Worm (Caenorhabditis elegans) whole organism, L1 larva: ENCODE results near the gene kin-19.

ENCODE experiments used
- C04F5.9 ChIP-seq: sonication (generic microtip); optimal IDR thresholded peaks from 2 replicates; lab custom pipeline; 2016; ENCODE audit warnings: missing genetic modification characterization, missing compliant biosample characterization
- C16A3.4 ChIP-seq: fragments of 150-350 bp; optimal IDR thresholded peaks from 2 replicates; lab custom pipeline; 2014; ENCODE audit warnings: missing biosample characterization, missing genetic modification characterization
- C34B4.2 ChIP-seq: sonication (generic microtip); optimal IDR thresholded peaks from 2 replicates; lab custom pipeline; 2017; ENCODE audit warnings: mild to moderate bottlenecking, missing genetic modification characterization, missing compliant biosample characterization
- F16B12.6 ChIP-seq: fragments of 150-350 bp; optimal IDR thresholded peaks from 2 replicates; lab custom pipeline; 2014; ENCODE audit warnings: missing biosample characterization, missing genetic modification characterization
- alr-1 ChIP-seq: fragments of 200-800 bp; sonication (Bioruptor generic); optimal IDR thresholded peaks from 2 replicates; lab custom pipeline; 2018; ENCODE audit warnings: borderline replicate concordance, mild to moderate bottlenecking, missing genetic modification characterization, missing compliant biosample characterization
- aly-2 ChIP-seq: fragments of 150-350 bp; optimal IDR thresholded peaks from 2 replicates; lab custom pipeline; 2014; ENCODE audit warnings: missing biosample characterization, missing genetic modification characterization
- ama-1 ChIP-seq: fragments of 150-350 bp; optimal IDR thresholded peaks from 2 replicates; lab custom pipeline; 2014
- blmp-1 ChIP-seq: fragments of 150-350 bp; optimal IDR thresholded peaks from 2 replicates; lab custom pipeline; 2014; ENCODE audit warnings: missing biosample characterization, missing genetic modification characterization
- ceh-82 ChIP-seq, 3 experiments: fragments of 150-350 bp in 1 of 3; sonication (generic microtip) in 2 of 3; optimal IDR thresholded peaks; 2 replicates each; lab custom pipeline; 2014 to 2017; ENCODE audit warnings: missing biosample characterization in 3 of 3, missing genetic modification characterization in 3 of 3
- ceh-88 ChIP-seq: fragments of 200-800 bp; sonication (Bioruptor generic); IDR thresholded peaks from 2 replicates; pipeline ENCODE4 v1.3.6; 2022; ENCODE audit warnings: missing genetic modification characterization, missing compliant biosample characterization
- dpl-1 ChIP-seq, 3 experiments: fragments of 150-350 bp in 2 of 3; sonication (generic microtip) in 1 of 3; optimal IDR thresholded peaks; 2 replicates each; lab custom pipeline; 2014 to 2017; ENCODE audit warnings: missing biosample characterization in 3 of 3, missing genetic modification characterization in 3 of 3, missing genetic modification reagents in 3 of 3
- efl-1 ChIP-seq, 4 experiments: fragments of 150-350 bp; optimal IDR thresholded peaks in 3 of 4; peaks in 1 of 4; 1 replicate in 1 of 4; 2 replicates in 3 of 4; lab custom pipeline; 2014; ENCODE audit warnings: missing biosample characterization in 2 of 4, missing genetic modification characterization in 2 of 4, missing genetic modification reagents in 2 of 4
- efl-3 ChIP-seq: fragments of 200-800 bp; sonication (Bioruptor generic); optimal IDR thresholded peaks from 2 replicates; lab custom pipeline; 2018; ENCODE audit warnings: mild to moderate bottlenecking, missing genetic modification characterization, missing compliant biosample characterization
- egl-13 ChIP-seq: sonication (generic microtip); optimal IDR thresholded peaks from 2 replicates; lab custom pipeline; 2016; ENCODE audit warnings: missing genotype, missing genetic modification reagents, missing genetic modification characterization, missing compliant biosample characterization
- egl-27 ChIP-seq, 2 experiments: fragments of 150-350 bp in 1 of 2; sonication (generic microtip); optimal IDR thresholded peaks; 3 replicates each; lab custom pipeline; 2017 to 2018; ENCODE audit warnings: missing biosample characterization in 2 of 2, missing genetic modification characterization in 2 of 2, missing genetic modification reagents in 2 of 2
- elt-3 ChIP-seq, 6 experiments: fragments of 150-350 bp in 1 of 6; sonication (generic microtip); optimal IDR thresholded peaks; 2 replicates each; lab custom pipeline; 2017 to 2018; ENCODE audit warnings: missing biosample characterization in 6 of 6, missing genetic modification characterization in 6 of 6, inconsistent platforms in 1 of 6
- ets-5 ChIP-seq: fragments of 200-800 bp; sonication (Bioruptor generic); IDR thresholded peaks from 2 replicates; pipeline ENCODE4 v1.3.6; 2022; ENCODE audit warnings: missing genetic modification characterization, missing compliant biosample characterization
- fkh-10 ChIP-seq: sonication (generic microtip); optimal IDR thresholded peaks from 2 replicates; lab custom pipeline; 2017; ENCODE audit warnings: missing biosample characterization, missing genetic modification reagents, missing genetic modification characterization
- fkh-4 ChIP-seq: sonication (generic microtip); optimal IDR thresholded peaks from 2 replicates; lab custom pipeline; 2016; ENCODE audit warnings: missing compliant biosample characterization, missing genetic modification characterization, borderline replicate concordance
- grh-1 ChIP-seq: fragments of 200-800 bp; sonication (Bioruptor generic); IDR thresholded peaks from 2 replicates; pipeline ENCODE4 v1.3.6; 2022; ENCODE audit warnings: missing genetic modification reagents, missing genetic modification characterization, missing compliant biosample characterization
- hlh-4 ChIP-seq: sonication (generic microtip); optimal IDR thresholded peaks from 2 replicates; lab custom pipeline; 2016; ENCODE audit warnings: mild to moderate bottlenecking, missing genetic modification characterization, missing compliant biosample characterization
- hpl-2 ChIP-seq: fragments of 150-350 bp; optimal IDR thresholded peaks from 2 replicates; lab custom pipeline; 2014; ENCODE audit warnings: missing biosample characterization, missing genetic modification reagents, missing genetic modification characterization
- isw-1 ChIP-seq: fragments of 200-800 bp; sonication (Bioruptor generic); IDR thresholded peaks from 2 replicates; pipeline ENCODE4 v1.3.6; 2022; ENCODE audit warnings: missing genetic modification characterization, missing compliant biosample characterization
- lin-14 ChIP-seq: fragments of 200-800 bp; sonication (Bioruptor generic); optimal IDR thresholded peaks from 2 replicates; lab custom pipeline; 2018; ENCODE audit warnings: mild to moderate bottlenecking, missing genetic modification characterization, moderate library complexity, missing compliant biosample characterization
- lin-35 ChIP-seq, 2 experiments: fragments of 150-350 bp; optimal IDR thresholded peaks; 2 replicates each; lab custom pipeline; 2014; ENCODE audit warnings: missing biosample characterization in 2 of 2, missing genetic modification characterization in 2 of 2, missing genetic modification reagents in 2 of 2
- lin-39 ChIP-seq: fragments of 150-350 bp; optimal IDR thresholded peaks from 2 replicates; lab custom pipeline; 2014; ENCODE audit warnings: missing biosample characterization, missing genetic modification reagents, missing genetic modification characterization
- lsy-2 ChIP-seq, 2 experiments: fragments of 150-350 bp; optimal IDR thresholded peaks; 2 replicates each; lab custom pipeline; 2014; ENCODE audit warnings: missing biosample characterization in 2 of 2, missing genetic modification characterization in 2 of 2
- mab-9 ChIP-seq: fragments of 200-800 bp; sonication (Bioruptor generic); IDR thresholded peaks from 2 replicates; pipeline ENCODE4 v1.3.6; 2022; ENCODE audit warnings: missing genetic modification reagents, missing genetic modification characterization, missing compliant biosample characterization
- mef-2 ChIP-seq: fragments of 150-350 bp; optimal IDR thresholded peaks from 2 replicates; lab custom pipeline; 2014; ENCODE audit warnings: missing biosample characterization, missing genetic modification characterization
- mep-1 ChIP-seq: fragments of 150-350 bp; optimal IDR thresholded peaks from 2 replicates; lab custom pipeline; 2014; ENCODE audit warnings: missing biosample characterization, missing genetic modification characterization
- nhr-11 ChIP-seq: fragments of 150-350 bp; optimal IDR thresholded peaks from 2 replicates; lab custom pipeline; 2014; ENCODE audit warnings: missing biosample characterization, missing genetic modification characterization
- nhr-20 ChIP-seq: sonication (generic microtip); optimal IDR thresholded peaks from 2 replicates; lab custom pipeline; 2016; ENCODE audit warnings: mild to moderate bottlenecking, missing genetic modification characterization, missing compliant biosample characterization
- nhr-237 ChIP-seq: fragments of 150-350 bp; optimal IDR thresholded peaks from 2 replicates; lab custom pipeline; 2014; ENCODE audit warnings: missing biosample characterization, missing genetic modification characterization
- nhr-28 ChIP-seq: fragments of 150-350 bp; optimal IDR thresholded peaks from 2 replicates; lab custom pipeline; 2014; ENCODE audit warnings: missing biosample characterization, missing genetic modification characterization
- nhr-77 ChIP-seq: fragments of 150-350 bp; optimal IDR thresholded peaks from 2 replicates; lab custom pipeline; 2014; ENCODE audit warnings: missing biosample characterization, missing genetic modification characterization
- nhr-85 ChIP-seq: sonication (generic microtip); peaks from one replicate; lab custom pipeline; 2016; ENCODE audit warnings: missing genetic modification characterization, inconsistent platforms, missing compliant biosample characterization
- pax-3 ChIP-seq: fragments of 200-800 bp; sonication (Bioruptor generic); optimal IDR thresholded peaks from 2 replicates; lab custom pipeline; 2018; ENCODE audit warnings: mild to moderate bottlenecking, missing genetic modification characterization, moderate library complexity, missing compliant biosample characterization
- skn-1 ChIP-seq: fragments of 150-350 bp; optimal IDR thresholded peaks from 2 replicates; lab custom pipeline; 2014; ENCODE audit warnings: missing biosample characterization, missing genetic modification characterization
- sox-4 ChIP-seq: sonication (generic microtip); optimal IDR thresholded peaks from 2 replicates; lab custom pipeline; 2016; ENCODE audit warnings: missing genetic modification characterization, missing compliant biosample characterization
- sptf-1 ChIP-seq: fragments of 150-350 bp; optimal IDR thresholded peaks from 2 replicates; lab custom pipeline; 2014; ENCODE audit warnings: missing biosample characterization, missing genetic modification characterization
- sup-37 ChIP-seq: fragments of 200-800 bp; sonication (Bioruptor generic); optimal IDR thresholded peaks from 2 replicates; lab custom pipeline; 2018; ENCODE audit warnings: mild to moderate bottlenecking, missing genetic modification characterization, missing compliant biosample characterization
- tbx-2 ChIP-seq: sonication (generic microtip); optimal IDR thresholded peaks from 2 replicates; lab custom pipeline; 2016; ENCODE audit warnings: missing genetic modification characterization, missing compliant biosample characterization
- unc-130 ChIP-seq: fragments of 150-350 bp; optimal IDR thresholded peaks from 2 replicates; lab custom pipeline; 2017; ENCODE audit warnings: missing biosample characterization, missing genetic modification characterization, inconsistent platforms
- unc-30 ChIP-seq: sonication (generic microtip); optimal IDR thresholded peaks from 2 replicates; lab custom pipeline; 2017; ENCODE audit warnings: missing biosample characterization, missing genetic modification characterization
- unc-62 ChIP-seq: fragments of 150-350 bp; optimal IDR thresholded peaks from 2 replicates; lab custom pipeline; 2014; ENCODE audit warnings: missing biosample characterization, missing genetic modification reagents, missing genetic modification characterization
- unc-98 ChIP-seq: fragments of 200-800 bp; sonication (Bioruptor generic); IDR thresholded peaks from 2 replicates; pipeline ENCODE4 v1.3.6; 2022; ENCODE audit warnings: missing genetic modification characterization, missing compliant biosample characterization
- vab-15 ChIP-seq: sonication (generic microtip); optimal IDR thresholded peaks from 2 replicates; lab custom pipeline; 2017; ENCODE audit warnings: missing genotype, mild to moderate bottlenecking, missing genetic modification characterization, missing compliant biosample characterization
- xbp-1 ChIP-seq: sonication (generic microtip); optimal IDR thresholded peaks from 2 replicates; lab custom pipeline; 2016; ENCODE audit warnings: missing genetic modification characterization, missing compliant biosample characterization
- zip-4 ChIP-seq: fragments of 200-800 bp; sonication (Bioruptor generic); optimal IDR thresholded peaks from 2 replicates; lab custom pipeline; 2018; ENCODE audit warnings: mild to moderate bottlenecking, missing genetic modification characterization, moderate library complexity, missing compliant biosample characterization
- ztf-4 ChIP-seq: fragments of 150-350 bp; optimal IDR thresholded peaks from 2 replicates; lab custom pipeline; 2014; ENCODE audit warnings: missing biosample characterization, missing genetic modification characterization

The kin-19 gene

DNA sequence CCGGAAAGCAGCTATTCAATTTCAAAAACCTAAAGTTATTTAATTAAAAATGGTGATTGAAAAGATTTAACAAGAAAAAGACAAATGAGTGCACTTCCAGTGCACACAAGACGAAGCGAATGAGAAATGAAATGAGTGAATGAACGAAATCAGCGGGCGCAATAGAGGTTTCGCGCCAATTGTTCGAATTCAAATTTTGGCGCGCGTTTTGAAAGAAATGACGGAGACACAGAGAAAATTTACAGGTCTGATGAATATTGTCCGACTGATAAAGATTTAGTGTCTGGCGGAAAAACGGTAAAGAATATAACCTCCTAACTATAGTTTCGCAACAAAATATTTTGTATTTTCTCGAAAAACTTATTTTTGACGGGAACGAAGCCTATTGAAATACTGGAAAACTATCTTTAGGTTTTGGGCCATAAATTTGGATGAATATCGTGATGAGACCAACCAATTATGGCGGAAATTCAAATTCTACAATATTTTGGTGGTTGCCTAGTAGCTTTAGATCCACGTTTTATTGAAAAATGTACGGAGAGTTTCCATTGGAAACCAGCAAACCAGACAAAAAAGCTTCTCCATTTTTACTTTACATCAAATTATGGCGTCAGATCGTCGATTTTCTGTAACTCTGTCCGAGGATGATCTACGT is 9.1 kb upstream of the kin-19 start, which contains the start of gene C03C10.7:
Gene C03C10.7 (plus strand): TSS at position 605 of the 655 bp plus-strand sequence.
- TF ChIP-seq unc-62 (GFP tag; lab: Kevin White, UChicago) (no peak), efl-1 (optimal IDR thresholded peaks at IDR 0.05; lab: Kevin White, UChicago) (peak in 1 of 2 experiments; percentile 53), efl-1 (GFP tag; optimal IDR thresholded peaks at IDR 0.05 in 1 of 2; lab: Kevin White, UChicago) (peak; percentile 68 to 96), alr-1 (no peak), zip-4 (GFP tag; lab: Kevin White, UChicago) (no peak), blmp-1 (tag; lab: Kevin White, UChicago) (peak; percentile 8), xbp-1 (tag; lab: Kevin White, UChicago) (no peak), mef-2 (tag; lab: Kevin White, UChicago) (no peak), efl-3 (no peak), mab-9 (GFP tag; lab: Robert Waterston, UW) (no peak), sptf-1 (tag; lab: Kevin White, UChicago) (no peak), nhr-11 (tag; lab: Kevin White, UChicago) (no peak), nhr-28 (no peak), grh-1 (GFP tag; lab: Robert Waterston, UW) (no peak), lin-35 (GFP tag; optimal IDR thresholded peaks at IDR 0.05; lab: Kevin White, UChicago) (peak; percentile 11 to 42), lsy-2 (tag; optimal IDR thresholded peaks at IDR 0.05; lab: Kevin White, UChicago) (no peak), unc-30 (tag; lab: Kevin White, UChicago) (no peak), C16A3.4 (tag; lab: Kevin White, UChicago) (no peak), nhr-85 (no peak), elt-3 (tag; optimal IDR thresholded peaks at IDR 0.05; lab: Kevin White, UChicago) (peak in 1 of 6 experiments; percentile 4), ceh-82 (tag; optimal IDR thresholded peaks at IDR 0.05; lab: Kevin White, UChicago) (no peak), dpl-1 (GFP tag; optimal IDR thresholded peaks at IDR 0.05; lab: Kevin White, UChicago) (peak; percentile 64 to 72 (median 65))

DNA sequence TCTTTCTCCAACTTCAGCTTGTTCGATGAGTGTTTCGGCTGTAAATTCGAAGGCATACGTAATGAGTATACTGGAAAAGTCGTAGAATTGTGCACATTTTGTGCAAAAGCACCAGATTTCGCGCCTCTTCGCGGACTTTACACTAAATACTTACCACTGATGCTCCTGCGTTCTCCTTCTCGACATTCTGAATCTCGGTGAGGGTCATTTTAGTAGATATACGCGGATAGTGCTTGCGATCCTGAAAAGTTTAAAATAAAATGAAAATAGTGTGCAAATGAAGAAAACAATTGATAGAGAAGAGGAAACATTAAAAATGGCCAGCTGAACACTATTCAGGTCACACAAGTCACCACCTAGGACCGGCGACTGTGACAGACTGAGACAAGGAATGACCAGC is 8.2 kb upstream of the kin-19 start, which contains the start of gene rnr-2:
Gene rnr-2 (minus strand): TSS at position 241 of the 400 bp plus-strand sequence.
- TF ChIP-seq ceh-88 (GFP tag; lab: Robert Waterston, UW) (no peak), ztf-4 (tag; lab: Kevin White, UChicago) (no peak), C34B4.2 (no peak), unc-98 (GFP tag; lab: Robert Waterston, UW) (no peak), egl-13 (tag; lab: Kevin White, UChicago) (no peak), pax-3 (tag; lab: Kevin White, UChicago) (no peak), C16A3.4 (tag; lab: Kevin White, UChicago) (no peak), egl-27 (tag; optimal IDR thresholded peaks at IDR 0.05; lab: Kevin White, UChicago) (no peak), vab-15 (tag; lab: Kevin White, UChicago) (no peak), skn-1 (tag; lab: Kevin White, UChicago) (no peak), aly-2 (tag; lab: Kevin White, UChicago) (no peak), lin-39 (no peak), nhr-85 (no peak), unc-130 (tag; lab: Kevin White, UChicago) (no peak), ama-1 (lab: Kevin White, UChicago) (no peak), mef-2 (tag; lab: Kevin White, UChicago) (no peak), nhr-77 (tag; lab: Kevin White, UChicago) (no peak), F16B12.6 (tag; lab: Kevin White, UChicago) (peak; percentile 78), efl-1 (optimal IDR thresholded peaks at IDR 0.05; lab: Kevin White, UChicago) (peak in 1 of 2 experiments; percentile 21), efl-1 (GFP tag; optimal IDR thresholded peaks at IDR 0.05 in 1 of 2; lab: Kevin White, UChicago) (peak; percentile 45 to 54), lsy-2 (tag; optimal IDR thresholded peaks at IDR 0.05; lab: Kevin White, UChicago) (peak in 1 of 2 experiments; percentile 37), nhr-20 (no peak), hpl-2 (GFP tag; lab: Kevin White, UChicago) (no peak), hlh-4 (no peak), lin-14 (GFP tag; lab: Kevin White, UChicago) (peak; percentile 4), mab-9 (GFP tag; lab: Robert Waterston, UW) (no peak), isw-1 (GFP tag; lab: Robert Waterston, UW) (no peak), fkh-4 (tag; lab: Kevin White, UChicago) (no peak), sox-4 (no peak), ets-5 (GFP tag; lab: Robert Waterston, UW) (no peak), lin-35 (GFP tag; optimal IDR thresholded peaks at IDR 0.05; lab: Kevin White, UChicago) (peak in 1 of 2 experiments; percentile 17), tbx-2 (no peak), sup-37 (GFP tag; lab: Kevin White, UChicago) (no peak), fkh-10 (GFP tag; lab: Kevin White, UChicago) (no peak), mep-1 (tag; lab: Kevin White, UChicago) (peak; percentile 42), C04F5.9 (tag; lab: Kevin White, UChicago) (no peak), xbp-1 (tag; lab: Kevin White, UChicago) (no peak), nhr-237 (tag; lab: Kevin White, UChicago) (no peak)
